Worm (Caenorhabditis elegans): ENCODE results near the gene Y14H12B.1.

The Y14H12B.1 gene

ce11 chrII:3958673-3959299 lies 24.5 kb downstream of the Y14H12B.1 start (continued):
- TF ChIP-seq hrde-1 (tag; optimal IDR thresholded peaks at IDR 0.05; ENCODE audit: borderline replicate concordance), result no peak
- no peak for TF ChIP-seq tbx-9 (tag; optimal IDR thresholded peaks at IDR 0.05; ENCODE audit: borderline replicate concordance)
- TF ChIP-seq cebp-1 (GFP tag; IDR thresholded peaks at IDR 0.05), result peak; percentile 30; the same call in 1 of the 2 replicates
- peak; percentile 78 for TF ChIP-seq cebp-1 (tag; optimal IDR thresholded peaks at IDR 0.05)
- no peak for TF ChIP-seq aptf-3 (GFP tag; IDR thresholded peaks at IDR 0.05)
- peak; percentile 56 for TF ChIP-seq lin-40 (tag; optimal IDR thresholded peaks at IDR 0.05)
- TF ChIP-seq lin-54 (GFP tag; optimal IDR thresholded peaks at IDR 0.05), result peak; percentile 3
- peak; percentile 38 for TF ChIP-seq tbp1 (GFP tag; optimal IDR thresholded peaks at IDR 0.05)
- no peak for TF ChIP-seq ztf-6 (GFP tag; IDR thresholded peaks at IDR 0.05)
- TF ChIP-seq snpc-4 (GFP tag; optimal IDR thresholded peaks at IDR 0.05), result no peak
- TF ChIP-seq snpc-4 (tag; optimal IDR thresholded peaks at IDR 0.05), result peak in 3 of 4 experiments; percentile 24 to 48 (median 27)
- peak in 1 of 2 experiments; percentile 55 for TF ChIP-seq let-607 (tag; optimal IDR thresholded peaks at IDR 0.05)
- 0 out of 2 replicates have a peak, but pooled peaks have one; percentile 39 for TF ChIP-seq egl-18 (GFP tag; IDR thresholded peaks at IDR 0.05)
- peak; percentile 76; the same call in 1 of the 2 replicates for TF ChIP-seq nfyb-1 (GFP tag; IDR thresholded peaks at IDR 0.05)
- peak; percentile 51; the same call in 1 of the 2 replicates for TF ChIP-seq sea-2 (GFP tag; IDR thresholded peaks at IDR 0.05)
- peak; percentile 18 for TF ChIP-seq athp-1 (tag; optimal IDR thresholded peaks at IDR 0.05)
- 0 out of 2 replicates have a peak, but pooled peaks have one; percentile 21 for TF ChIP-seq pbrm-1 (GFP tag; IDR thresholded peaks at IDR 0.05)
- TF ChIP-seq madf-8 (GFP tag; conservative IDR thresholded peaks at IDR 0.05), result no peak
- peak; percentile 37 for TF ChIP-seq madf-10 (tag; optimal IDR thresholded peaks at IDR 0.05)
- no peak for TF ChIP-seq hlh-12 (tag; optimal IDR thresholded peaks at IDR 0.05)
- TF ChIP-seq chd-7 (tag; optimal IDR thresholded peaks at IDR 0.05), result peak; percentile 18
- no peak for TF ChIP-seq unc-130 (GFP tag; optimal IDR thresholded peaks at IDR 0.05)
- TF ChIP-seq sptf-2 (GFP tag; optimal IDR thresholded peaks at IDR 0.05), result no peak
- TF ChIP-seq ztf-3 (GFP tag; optimal IDR thresholded peaks at IDR 0.05), result no peak
- peak; percentile 85 for TF ChIP-seq nhr-80 (tag; optimal IDR thresholded peaks at IDR 0.05)
- no peak for TF ChIP-seq hlh-26 (GFP tag; conservative IDR thresholded peaks at IDR 0.05)
- TF ChIP-seq efl-1 (GFP tag; optimal IDR thresholded peaks at IDR 0.05), result no peak
- no peak for TF ChIP-seq rcor-1 (GFP tag; IDR thresholded peaks at IDR 0.05)
- peak; percentile 45; the same call in 1 of the 2 replicates for TF ChIP-seq egl-44 (GFP tag; IDR thresholded peaks at IDR 0.05)
- peak; percentile 62; the same call in 1 of the 2 replicates for TF ChIP-seq B0336.3 (GFP tag; IDR thresholded peaks at IDR 0.05)
- peak; percentile 61; the same call in 1 of the 2 replicates for TF ChIP-seq hmg-1.2 (GFP tag; IDR thresholded peaks at IDR 0.05)
- no peak for TF ChIP-seq bed-1 (GFP tag; IDR thresholded peaks at IDR 0.05)
- TF ChIP-seq ZK185.1 (tag; optimal IDR thresholded peaks at IDR 0.05; ENCODE audit: poor library complexity, severe bottlenecking), result peak; percentile 76
- TF ChIP-seq attf-5 (GFP tag; optimal IDR thresholded peaks at IDR 0.05), result peak; percentile 79
- no peak for TF ChIP-seq snpc-3.4 (tag; optimal IDR thresholded peaks at IDR 0.05)
- no peak for TF ChIP-seq ztf-28 (GFP tag; IDR thresholded peaks at IDR 0.05)

ce11 chrII:3959432-3960102 lies 25.3 kb downstream of the Y14H12B.1 start:
- TF ChIP-seq hrde-1 (tag; optimal IDR thresholded peaks at IDR 0.05; ENCODE audit: borderline replicate concordance), result no peak
- no peak for TF ChIP-seq attf-3 (GFP tag; conservative IDR thresholded peaks at IDR 0.05)
- TF ChIP-seq F39B2.1 (GFP tag; IDR thresholded peaks at IDR 0.05), result no peak
- no peak for TF ChIP-seq snpc-1.3 (tag; optimal IDR thresholded peaks at IDR 0.05; ENCODE audit: insufficient read depth)

Data from whole organism, young adult.